Worm (Caenorhabditis elegans) whole organism, dauer: ENCODE measurements around the gene mpc-1.

Experiments
- unc-62 ChIP-seq: sonication (generic microtip); optimal IDR thresholded peaks from 2 replicates; lab custom pipeline; 2017; ENCODE audit warnings: missing biosample characterization, missing genetic modification reagents, missing genetic modification characterization

Gene mpc-1

ce11 chrIII:4439493-4439983, 26.3 kb downstream of the mpc-1 start, which contains the start of gene C28A5.2:
Gene C28A5.2 (minus strand): TSS chrIII:4439543.
- no peak for TF ChIP-seq unc-62 (GFP tag; lab: Kevin White, UChicago)

- TF ChIP-seq unc-62 (GFP tag; lab: Kevin White, UChicago) = no peak
These were observed 28.5 kb downstream of the mpc-1 start, which contains the start of gene nex-3 for ce11 chrIII:4441781-4442180. Gene nex-3 (plus strand): TSS chrIII:4442081.

- no peak for TF ChIP-seq unc-62 (GFP tag; lab: Kevin White, UChicago)
These were observed 31.2 kb downstream of the mpc-1 start for ce11 chrIII:4444492-4444891.

DNA sequence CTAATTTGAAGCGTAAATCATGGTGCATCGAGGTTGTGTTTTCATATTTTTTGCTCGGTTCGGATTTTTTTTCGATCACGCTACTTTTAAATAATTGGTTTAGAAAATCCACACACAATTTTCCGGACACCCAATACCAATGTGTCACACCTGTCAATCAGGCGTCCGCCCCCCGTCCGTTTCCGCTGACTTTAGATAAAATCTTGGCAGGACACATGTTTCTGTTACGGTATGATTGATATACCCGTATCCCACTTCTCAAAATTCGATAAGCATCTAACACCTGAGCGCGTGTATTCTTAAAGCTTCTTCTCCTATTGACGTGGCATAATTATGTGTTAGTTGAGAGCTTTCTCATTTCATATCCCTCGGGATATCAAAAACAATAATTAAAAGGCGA, 34.8 kb downstream of the mpc-1 start:
- TF ChIP-seq unc-62 (GFP tag; lab: Kevin White, UChicago) = no peak

ce11 chrIII:4449357-4449756, 36.1 kb downstream of the mpc-1 start:
- no peak for TF ChIP-seq unc-62 (GFP tag; lab: Kevin White, UChicago)

- no peak for TF ChIP-seq unc-62 (GFP tag; lab: Kevin White, UChicago)
These were observed 36.8 kb downstream of the mpc-1 start, which contains the start of gene ceh-43 for ce11 chrIII:4449893-4450579. Gene ceh-43 (minus strand): TSS chrIII:4449943.

DNA sequence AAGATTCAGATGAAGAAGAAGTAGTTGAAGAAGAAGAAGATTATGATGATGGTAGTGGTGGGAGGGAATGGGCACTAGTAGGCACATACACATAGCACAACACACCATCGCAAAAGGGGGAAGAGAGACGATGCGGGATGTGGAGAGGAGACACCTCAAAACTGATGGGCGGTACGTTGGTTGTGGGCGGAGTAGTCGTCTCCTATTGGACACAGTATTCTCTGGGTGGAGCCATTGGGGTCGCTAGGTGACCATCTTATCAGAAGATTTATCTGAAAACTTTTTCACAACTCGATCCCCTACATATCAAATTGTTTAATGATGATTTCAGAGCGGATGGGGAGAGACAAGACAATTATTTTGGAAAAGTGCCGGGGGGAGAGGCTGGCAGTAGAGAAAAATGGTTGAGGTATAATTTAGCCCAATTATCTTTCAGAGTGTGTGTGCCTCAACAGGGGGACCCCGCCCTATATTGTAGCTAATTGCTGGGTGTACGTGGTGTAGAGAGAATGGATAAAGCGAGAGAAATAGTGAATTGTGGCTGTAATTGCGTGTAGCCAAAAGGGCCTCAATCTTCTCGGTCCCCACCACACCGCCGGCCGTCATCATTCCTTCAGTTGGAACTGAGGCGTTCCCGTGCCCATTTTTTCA, 37.6 kb downstream of the mpc-1 start:
- TF ChIP-seq unc-62 (GFP tag; lab: Kevin White, UChicago) = no peak

ce11 chrIII:4452749-4453148, 39.5 kb downstream of the mpc-1 start:
- TF ChIP-seq unc-62 (GFP tag; lab: Kevin White, UChicago) = no peak

DNA sequence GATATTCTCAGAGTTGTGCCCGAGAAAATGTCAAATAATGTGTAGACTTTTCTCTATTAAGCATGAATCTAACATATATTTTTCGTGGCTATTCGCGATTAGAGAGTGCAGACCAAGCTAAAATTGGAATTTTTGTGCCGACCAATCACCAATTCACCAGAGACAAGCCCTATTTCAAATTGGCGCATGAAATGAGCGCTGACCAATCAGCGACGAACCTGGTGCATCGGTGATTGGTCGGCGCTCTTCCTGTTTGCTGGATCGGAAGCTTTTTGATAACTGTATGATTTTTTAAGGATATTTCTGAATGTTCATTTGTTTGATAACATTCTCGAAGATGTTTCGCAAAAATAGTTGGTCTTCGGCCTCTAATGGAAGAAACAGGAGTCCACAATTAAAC, 40.0 kb downstream of the mpc-1 start:
- TF ChIP-seq unc-62 (GFP tag; lab: Kevin White, UChicago) = no peak

- no peak for TF ChIP-seq unc-62 (GFP tag; lab: Kevin White, UChicago)
These were observed 40.5 kb downstream of the mpc-1 start for ce11 chrIII:4453768-4454167.

DNA sequence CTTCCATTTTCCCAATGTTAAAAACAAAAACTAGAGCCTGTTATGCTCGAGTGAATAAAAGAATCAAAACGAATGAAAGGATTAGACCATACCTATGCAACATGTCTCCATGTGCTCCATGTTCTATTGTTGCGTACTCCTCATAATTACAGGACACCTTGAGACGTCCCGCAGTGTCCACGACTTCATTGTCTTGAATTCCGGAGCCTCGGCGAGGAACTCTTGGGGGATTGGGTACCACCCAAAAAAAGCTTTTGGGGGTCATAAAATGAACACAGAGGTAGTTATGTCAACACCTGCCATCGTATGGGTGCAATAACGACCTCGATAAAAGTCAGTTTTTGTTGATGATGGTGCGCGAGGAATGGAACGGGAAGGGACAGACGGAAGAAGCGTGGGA, 41.7 kb downstream of the mpc-1 start:
- TF ChIP-seq unc-62 (GFP tag; lab: Kevin White, UChicago) = no peak

ce11 chrIII:4456579-4456978, 43.3 kb downstream of the mpc-1 start:
- TF ChIP-seq unc-62 (GFP tag; lab: Kevin White, UChicago) = no peak

ce11 chrIII:4460242-4460641, 47.0 kb downstream of the mpc-1 start:
- TF ChIP-seq unc-62 (GFP tag; lab: Kevin White, UChicago) = no peak

- TF ChIP-seq unc-62 (GFP tag; lab: Kevin White, UChicago) = no peak
These were observed 48.1 kb downstream of the mpc-1 start for ce11 chrIII:4461337-4461736.
